Worm (Caenorhabditis elegans) whole organism, L4 larva: ENCODE results near the gene col-152.
A peak's percentile ranks its signal among the peaks of the same experiment; 100 is the strongest.

Experiments
- D1046.2 ChIP-seq: fragments of 200-800 bp; sonication (Bioruptor generic); IDR thresholded peaks from 2 replicates; pipeline ENCODE4 v1.3.6; 2022; ENCODE audit warnings: missing genetic modification characterization, missing compliant biosample characterization
- F26F4.8 ChIP-seq: fragments of 200-800 bp; sonication (Bioruptor generic); conservative IDR thresholded peaks from 2 replicates; pipeline ENCODE4 v1.3.6; 2022; ENCODE audit warnings: missing genetic modification characterization, missing compliant biosample characterization
- F37D6.2 ChIP-seq: sonication (generic microtip); optimal IDR thresholded peaks from 2 replicates; lab custom pipeline; 2016; ENCODE audit warnings: mild to moderate bottlenecking, missing genetic modification characterization, missing compliant biosample characterization
- Y48G9A.11 ChIP-seq: fragments of 200-800 bp; sonication (Bioruptor generic); IDR thresholded peaks from 2 replicates; pipeline ENCODE4 v1.3.6; 2022; ENCODE audit warnings: missing genetic modification reagents, missing genetic modification characterization, missing compliant biosample characterization
- Y75B8A.6 ChIP-seq: fragments of 200-800 bp; sonication (Bioruptor generic); IDR thresholded peaks from 2 replicates; pipeline ENCODE4 v1.3.6; 2022; ENCODE audit warnings: missing genetic modification reagents, missing genetic modification characterization, missing compliant biosample characterization
- ZK337.2 ChIP-seq: fragments of 200-800 bp; sonication (Bioruptor generic); IDR thresholded peaks from 2 replicates; pipeline ENCODE4 v1.3.6; 2022; ENCODE audit warnings: missing genetic modification reagents, missing genetic modification characterization, missing compliant biosample characterization
- aha-1 ChIP-seq: fragments of 150-350 bp; peaks from one replicate; lab custom pipeline; 2014; ENCODE audit warnings: missing biosample characterization, missing genetic modification characterization
- attf-4 ChIP-seq: sonication (generic microtip); optimal IDR thresholded peaks from 3 replicates; lab custom pipeline; 2017; ENCODE audit warnings: missing biosample characterization, missing genetic modification characterization
- ceh-62 ChIP-seq: sonication (generic microtip); optimal IDR thresholded peaks from 2 replicates; lab custom pipeline; 2017; ENCODE audit warnings: missing biosample characterization, missing genetic modification characterization
- ces-1 ChIP-seq: fragments of 150-350 bp; sonication (generic microtip); optimal IDR thresholded peaks from 4 replicates; lab custom pipeline; 2014; ENCODE audit warnings: missing biosample characterization, missing genetic modification reagents, missing genetic modification characterization
- ctbp-1 ChIP-seq: fragments of 200-800 bp; sonication (Bioruptor generic); IDR thresholded peaks from 2 replicates; pipeline ENCODE4 v1.3.6; 2022; ENCODE audit warnings: missing genetic modification reagents, missing genetic modification characterization, missing compliant biosample characterization
- dmd-6 ChIP-seq: fragments of 200-800 bp; sonication (Bioruptor generic); IDR thresholded peaks from 2 replicates; pipeline ENCODE4 v1.3.6; 2022; ENCODE audit warnings: missing genetic modification reagents, missing genetic modification characterization, missing compliant biosample characterization
- dmd-8 ChIP-seq: fragments of 200-800 bp; sonication (Bioruptor generic); IDR thresholded peaks from 2 replicates; pipeline ENCODE4 v1.3.6; 2022; ENCODE audit warnings: missing genetic modification characterization, missing compliant biosample characterization
- egl-27 ChIP-seq: sonication (generic microtip); optimal IDR thresholded peaks from 3 replicates; lab custom pipeline; 2017; ENCODE audit warnings: missing biosample characterization, missing genetic modification reagents, missing genetic modification characterization
- fos-1 ChIP-seq: fragments of 150-350 bp; optimal IDR thresholded peaks from 2 replicates; lab custom pipeline; 2014; ENCODE audit warnings: missing biosample characterization, missing genetic modification characterization
- hif-1 ChIP-seq, 2 experiments: sonication (generic microtip); optimal IDR thresholded peaks; 2 replicates each; lab custom pipeline; 2016 to 2017; ENCODE audit warnings: missing compliant biosample characterization in 2 of 2, missing genetic modification characterization in 2 of 2, missing genetic modification reagents in 2 of 2, missing genotype in 2 of 2, mild to moderate bottlenecking in 1 of 2
- lim-7 ChIP-seq: fragments of 200-800 bp; sonication (Bioruptor generic); IDR thresholded peaks from 2 replicates; pipeline ENCODE4 v1.3.6; 2022; ENCODE audit warnings: missing genetic modification characterization, missing compliant biosample characterization
- lir-3 ChIP-seq: sonication (generic microtip); optimal IDR thresholded peaks from 2 replicates; lab custom pipeline; 2016; ENCODE audit warnings: mild to moderate bottlenecking, missing genetic modification characterization, missing compliant biosample characterization
- madf-5 ChIP-seq, 2 experiments: fragments of 200-800 bp; sonication (Bioruptor generic); IDR thresholded peaks; 2 replicates each; pipeline ENCODE4 v1.3.6; 2022; ENCODE audit warnings: missing compliant biosample characterization in 2 of 2, missing genetic modification characterization in 2 of 2
- mdl-1 ChIP-seq, 2 experiments: fragments of 150-350 bp in 1 of 2; sonication (generic microtip) in 1 of 2; optimal IDR thresholded peaks; 2 replicates each; lab custom pipeline; 2014 to 2017; ENCODE audit warnings: missing biosample characterization in 2 of 2, missing genetic modification characterization in 2 of 2
- nhr-102 ChIP-seq: sonication (generic microtip); optimal IDR thresholded peaks from 2 replicates; lab custom pipeline; 2016; ENCODE audit warnings: mild to moderate bottlenecking, missing genetic modification characterization, moderate library complexity, missing compliant biosample characterization
- nhr-237 ChIP-seq: sonication (generic microtip); optimal IDR thresholded peaks from 2 replicates; lab custom pipeline; 2017; ENCODE audit warnings: missing biosample characterization, missing genetic modification characterization
- nhr-28 ChIP-seq: fragments of 150-350 bp; optimal IDR thresholded peaks from 2 replicates; lab custom pipeline; 2014; ENCODE audit warnings: missing biosample characterization, missing genetic modification characterization
- nhr-41 ChIP-seq: fragments of 200-800 bp; sonication (Bioruptor generic); IDR thresholded peaks from 2 replicates; pipeline ENCODE4 v1.3.6; 2022; ENCODE audit warnings: missing genetic modification reagents, missing genetic modification characterization, missing compliant biosample characterization
- nhr-76 ChIP-seq: fragments of 150-350 bp; optimal IDR thresholded peaks from 2 replicates; lab custom pipeline; 2014; ENCODE audit warnings: missing biosample characterization, missing genetic modification characterization
- nhr-77 ChIP-seq: fragments of 150-350 bp; optimal IDR thresholded peaks from 2 replicates; lab custom pipeline; 2014; ENCODE audit warnings: missing biosample characterization, missing genetic modification characterization
- pha-4 ChIP-seq, 2 experiments: fragments of 150-350 bp in 1 of 2; fragments of 200-800 bp in 1 of 2; sonication (Bioruptor generic) in 1 of 2; IDR thresholded peaks in 1 of 2; optimal IDR thresholded peaks in 1 of 2; 2 replicates each; pipeline versions ENCODE4 v1.3.6 to Lab custom; 2014 to 2022; ENCODE audit warnings: missing genetic modification characterization in 2 of 2, missing genetic modification reagents in 2 of 2, missing biosample characterization in 1 of 2, missing compliant biosample characterization in 1 of 2
- saeg-2 ChIP-seq: fragments of 200-800 bp; sonication (Bioruptor generic); IDR thresholded peaks from 2 replicates; pipeline ENCODE4 v1.3.6; 2022; ENCODE audit warnings: missing genetic modification reagents, missing genetic modification characterization, missing compliant biosample characterization
- unc-62 ChIP-seq, 3 experiments: fragments of 150-350 bp in 1 of 3; sonication (generic microtip); optimal IDR thresholded peaks in 2 of 3; peaks in 1 of 3; 1 replicate in 1 of 3; 2 replicates in 2 of 3; lab custom pipeline; 2014 to 2017; ENCODE audit warnings: missing biosample characterization in 3 of 3, missing genetic modification characterization in 3 of 3, missing genetic modification reagents in 3 of 3, missing genotype in 1 of 3
- zfp-2 ChIP-seq: sonication (generic microtip); optimal IDR thresholded peaks from 2 replicates; lab custom pipeline; 2016; ENCODE audit warnings: mild to moderate bottlenecking, missing genetic modification characterization, missing compliant biosample characterization
- zip-2 ChIP-seq: fragments of 150-350 bp; optimal IDR thresholded peaks from 2 replicates; lab custom pipeline; 2014; ENCODE audit warnings: missing biosample characterization, missing genetic modification characterization
- ztf-11 ChIP-seq: fragments of 150-350 bp; optimal IDR thresholded peaks from 2 replicates; lab custom pipeline; 2014; ENCODE audit warnings: missing biosample characterization, missing genetic modification characterization

Gene col-152

ce11 chrV:10564830-10565365 is 4.2 kb downstream of the col-152 start, which contains the start of gene cat-4 (continued):
- TF ChIP-seq ctbp-1 (GFP tag; lab: Robert Waterston, UW) (no peak), dmd-6 (peak; percentile 57), lir-3 (tag; lab: Kevin White, UChicago) (no peak), nhr-77 (peak; percentile 8), dmd-8 (GFP tag; lab: Robert Waterston, UW) (no peak), D1046.2 (GFP tag; lab: Robert Waterston, UW) (no peak)

- TF ChIP-seq F37D6.2, result no peak
- no peak for TF ChIP-seq Y48G9A.11
- TF ChIP-seq unc-62 (GFP tag; optimal IDR thresholded peaks at IDR 0.05 in 1 of 2; lab: Kevin White, UChicago), result peak in 1 of 2 experiments; percentile 92
- no peak for TF ChIP-seq unc-62 (tag; optimal IDR thresholded peaks at IDR 0.05; lab: Kevin White, UChicago)
Observed at ce11 chrV:10568496-10568895, 7.8 kb downstream of the col-152 start.

ce11 chrV:10571523-10571922 is 10.8 kb downstream of the col-152 start:
- no peak for TF ChIP-seq pha-4 (GFP tag; IDR thresholded peaks at IDR 0.05; lab: Robert Waterston, UW)
- TF ChIP-seq pha-4 (tag; optimal IDR thresholded peaks at IDR 0.05; lab: Kevin White, UChicago), result no peak
- TF ChIP-seq saeg-2, result no peak
- TF ChIP-seq nhr-28 (tag; lab: Kevin White, UChicago), result peak; percentile 47
- no peak for TF ChIP-seq hif-1 (tag; optimal IDR thresholded peaks at IDR 0.05; lab: Kevin White, UChicago)
- peak in 1 of 2 experiments; percentile 71 for TF ChIP-seq unc-62 (GFP tag; optimal IDR thresholded peaks at IDR 0.05 in 1 of 2; lab: Kevin White, UChicago)
- no peak for TF ChIP-seq unc-62 (tag; optimal IDR thresholded peaks at IDR 0.05; lab: Kevin White, UChicago)
- no peak for TF ChIP-seq zfp-2
- no peak for TF ChIP-seq nhr-102
- no peak for TF ChIP-seq F26F4.8 (GFP tag; lab: Robert Waterston, UW)
- peak; percentile 64 for TF ChIP-seq aha-1 (tag; lab: Kevin White, UChicago)

ce11 chrV:10572614-10573013 is 11.9 kb downstream of the col-152 start, which contains the start of gene del-6:
Gene del-6 (plus strand): TSS chrV:10572914.
- TF ChIP-seq madf-5 (GFP tag; IDR thresholded peaks at IDR 0.05; lab: Robert Waterston, UW), result no peak

ce11 chrV:10574197-10574596 is 13.5 kb downstream of the col-152 start:
- TF ChIP-seq ceh-62 (tag; lab: Kevin White, UChicago) (no peak), hif-1 (tag; optimal IDR thresholded peaks at IDR 0.05; lab: Kevin White, UChicago) (no peak), aha-1 (tag; lab: Kevin White, UChicago) (peak; percentile 32), attf-4 (tag; lab: Kevin White, UChicago) (no peak), ces-1 (no peak), mdl-1 (tag; optimal IDR thresholded peaks at IDR 0.05; lab: Kevin White, UChicago) (no peak), unc-62 (GFP tag; optimal IDR thresholded peaks at IDR 0.05 in 1 of 2; lab: Kevin White, UChicago) (peak in 1 of 2 experiments; percentile 91), unc-62 (tag; optimal IDR thresholded peaks at IDR 0.05; lab: Kevin White, UChicago) (no peak), nhr-41 (GFP tag; lab: Robert Waterston, UW) (no peak), ztf-11 (tag; lab: Kevin White, UChicago) (no peak), lim-7 (GFP tag; lab: Robert Waterston, UW) (no peak), egl-27 (no peak), zip-2 (tag; lab: Kevin White, UChicago) (no peak), nhr-76 (tag; lab: Kevin White, UChicago) (no peak), ZK337.2 (GFP tag; lab: Robert Waterston, UW) (no peak), fos-1 (tag; lab: Kevin White, UChicago) (no peak)

ce11 chrV:10576319-10576718 is 15.6 kb downstream of the col-152 start, which contains the start of gene vps-54:
Gene vps-54 (minus strand): TSS chrV:10576419.
- TF ChIP-seq Y75B8A.6 (GFP tag; lab: Robert Waterston, UW), result no peak
- no peak for TF ChIP-seq nhr-237
